Worm (Caenorhabditis elegans) whole organism, mixed stage, embryonic: ENCODE results near the gene Y22D7AR.6.

Experiments
- M03D4.4 ChIP-seq: sonication (generic microtip); optimal IDR thresholded peaks from 2 replicates; lab custom pipeline; 2017; ENCODE audit warnings: mild to moderate bottlenecking, missing genetic modification characterization, missing compliant biosample characterization
- bed-3 ChIP-seq: fragments of 200-800 bp; sonication (Bioruptor generic); optimal IDR thresholded peaks from 3 replicates; lab custom pipeline; 2018; ENCODE audit warnings: mild to moderate bottlenecking, missing genetic modification characterization, moderate library complexity, missing compliant biosample characterization
- blmp-1 ChIP-seq: fragments of 150-350 bp; optimal IDR thresholded peaks from 2 replicates; lab custom pipeline; 2014; ENCODE audit warnings: missing biosample characterization, missing genetic modification characterization
- ceh-39 ChIP-seq: fragments of 150-350 bp; optimal IDR thresholded peaks from 2 replicates; lab custom pipeline; 2014; ENCODE audit warnings: missing biosample characterization, missing genetic modification characterization
- ceh-43 ChIP-seq: fragments of 200-800 bp; sonication (Bioruptor generic); optimal IDR thresholded peaks from 2 replicates; lab custom pipeline; 2018; ENCODE audit warnings: mild to moderate bottlenecking, missing genetic modification characterization, moderate library complexity, missing compliant biosample characterization
- ceh-83 ChIP-seq: fragments of 200-800 bp; sonication (Bioruptor generic); optimal IDR thresholded peaks from 2 replicates; lab custom pipeline; 2018; ENCODE audit warnings: mild to moderate bottlenecking, missing genetic modification characterization, missing compliant biosample characterization
- cnd-1 ChIP-seq: fragments of 200-800 bp; sonication (Bioruptor generic); optimal IDR thresholded peaks from 2 replicates; lab custom pipeline; 2018; ENCODE audit warnings: mild to moderate bottlenecking, missing genetic modification characterization, missing compliant biosample characterization
- drap-1 ChIP-seq: fragments of 200-800 bp; sonication (Bioruptor generic); optimal IDR thresholded peaks from 3 replicates; lab custom pipeline; 2018; ENCODE audit warnings: mild to moderate bottlenecking, missing genetic modification characterization, missing compliant biosample characterization
- elt-3 ChIP-seq: fragments of 150-350 bp; optimal IDR thresholded peaks from 2 replicates; lab custom pipeline; 2014; ENCODE audit warnings: missing biosample characterization, missing genetic modification characterization
- flh-1 ChIP-seq: fragments of 200-800 bp; sonication (Bioruptor generic); optimal IDR thresholded peaks from 2 replicates; lab custom pipeline; 2018; ENCODE audit warnings: mild to moderate bottlenecking, missing genetic modification characterization, moderate library complexity, missing compliant biosample characterization
- hlh-1 ChIP-seq: fragments of 150-350 bp; optimal IDR thresholded peaks from 2 replicates; lab custom pipeline; 2014; ENCODE audit warnings: missing biosample characterization, missing genetic modification reagents, missing genetic modification characterization
- lin-13 ChIP-seq: fragments of 150-350 bp; optimal IDR thresholded peaks from 2 replicates; lab custom pipeline; 2014; ENCODE audit warnings: missing biosample characterization, missing genetic modification characterization
- mab-5 ChIP-seq: fragments of 150-350 bp; optimal IDR thresholded peaks from 2 replicates; lab custom pipeline; 2014; ENCODE audit warnings: missing biosample characterization, missing genetic modification characterization
- mep-1 ChIP-seq: fragments of 150-350 bp; optimal IDR thresholded peaks from 2 replicates; lab custom pipeline; 2017; ENCODE audit warnings: missing biosample characterization, missing genetic modification reagents, missing genetic modification characterization, inconsistent platforms
- mls-2 ChIP-seq: sonication (generic microtip); optimal IDR thresholded peaks from 2 replicates; lab custom pipeline; 2016; ENCODE audit warnings: mild to moderate bottlenecking, missing genetic modification characterization, moderate library complexity, missing compliant biosample characterization
- nhr-2 ChIP-seq: fragments of 150-350 bp; optimal IDR thresholded peaks from 2 replicates; lab custom pipeline; 2014; ENCODE audit warnings: missing biosample characterization, missing genetic modification characterization
- nhr-237 ChIP-seq: fragments of 150-350 bp; optimal IDR thresholded peaks from 2 replicates; lab custom pipeline; 2014; ENCODE audit warnings: missing biosample characterization, missing genetic modification characterization
- nhr-28 ChIP-seq: fragments of 150-350 bp; optimal IDR thresholded peaks from 2 replicates; lab custom pipeline; 2014; ENCODE audit warnings: missing biosample characterization, missing genetic modification characterization
- nhr-76 ChIP-seq: sonication (generic microtip); optimal IDR thresholded peaks from 2 replicates; lab custom pipeline; 2017; ENCODE audit warnings: missing biosample characterization, missing genetic modification characterization
- pha-4 ChIP-seq: fragments of 150-350 bp; optimal IDR thresholded peaks from 2 replicates; lab custom pipeline; 2018; ENCODE audit warnings: missing biosample characterization, missing genetic modification reagents, missing genetic modification characterization
- snpc-4 ChIP-seq: fragments of 150-350 bp; optimal IDR thresholded peaks from 2 replicates; lab custom pipeline; 2014; ENCODE audit warnings: missing biosample characterization, missing genetic modification characterization
- sptf-1 ChIP-seq: sonication (generic microtip); optimal IDR thresholded peaks from 2 replicates; lab custom pipeline; 2017; ENCODE audit warnings: mild to moderate bottlenecking, missing genetic modification characterization, moderate library complexity, missing compliant biosample characterization
- tbx-8 ChIP-seq: fragments of 200-800 bp; sonication (Bioruptor generic); optimal IDR thresholded peaks from 2 replicates; lab custom pipeline; 2018; ENCODE audit warnings: mild to moderate bottlenecking, missing genetic modification characterization, moderate library complexity, missing compliant biosample characterization
- unc-120 ChIP-seq: sonication (generic microtip); optimal IDR thresholded peaks from 2 replicates; lab custom pipeline; 2017; ENCODE audit warnings: missing genetic modification characterization, missing compliant biosample characterization; ENCODE audit not compliant: poor library complexity, severe bottlenecking
- unc-39 ChIP-seq: fragments of 150-350 bp; optimal IDR thresholded peaks from 2 replicates; lab custom pipeline; 2014; ENCODE audit warnings: missing biosample characterization, missing genetic modification characterization
- unc-62 ChIP-seq: fragments of 150-350 bp; optimal IDR thresholded peaks from 2 replicates; lab custom pipeline; 2014; ENCODE audit warnings: missing biosample characterization, missing genetic modification reagents, missing genetic modification characterization
- zip-8 ChIP-seq: fragments of 150-350 bp; optimal IDR thresholded peaks from 2 replicates; lab custom pipeline; 2014; ENCODE audit warnings: missing biosample characterization, missing genetic modification characterization
- ztf-11 ChIP-seq: fragments of 150-350 bp; optimal IDR thresholded peaks from 2 replicates; lab custom pipeline; 2014; ENCODE audit warnings: missing biosample characterization, missing genetic modification characterization

Gene Y22D7AR.6

ce11 chrIII:1689927-1690326 lies 13.4 kb upstream of the Y22D7AR.6 start, which contains the start of gene Y22D7AR.14:
TSS of gene Y22D7AR.14 (minus strand) at chrIII:1690027.
- TF ChIP-seq blmp-1 (no peak), nhr-2 (tag; lab: Kevin White, UChicago) (no peak), M03D4.4 (tag; lab: Kevin White, UChicago) (no peak), bed-3 (GFP tag; lab: Kevin White, UChicago) (no peak), flh-1 (GFP tag; lab: Kevin White, UChicago) (no peak), mls-2 (tag; lab: Kevin White, UChicago) (no peak), sptf-1 (tag; lab: Kevin White, UChicago) (no peak), mab-5 (tag; lab: Kevin White, UChicago) (no peak), drap-1 (GFP tag; lab: Kevin White, UChicago) (no peak)

- TF ChIP-seq cnd-1 (no peak), mab-5 (tag; lab: Kevin White, UChicago) (no peak), nhr-76 (tag; lab: Kevin White, UChicago) (no peak), mep-1 (tag; lab: Kevin White, UChicago) (no peak), unc-39 (no peak), lin-13 (tag; lab: Kevin White, UChicago) (no peak), ceh-83 (no peak), ztf-11 (tag; lab: Kevin White, UChicago) (no peak), sptf-1 (tag; lab: Kevin White, UChicago) (no peak), M03D4.4 (tag; lab: Kevin White, UChicago) (no peak)
Measured at ce11 chrIII:1687999-1688398, 11.5 kb upstream of the Y22D7AR.6 start, which contains the start of gene Y22D7AR.7. TSS of gene Y22D7AR.7 (minus strand) at chrIII:1688099.

ce11 chrIII:1682262-1682661 lies 5.7 kb upstream of the Y22D7AR.6 start:
- peak; percentile 10 for TF ChIP-seq unc-120 (tag; lab: Kevin White, UChicago)
- TF ChIP-seq elt-3: peak; percentile 86
- TF ChIP-seq ceh-43 (GFP tag; lab: Kevin White, UChicago): no peak
- TF ChIP-seq tbx-8 (GFP tag; lab: Kevin White, UChicago): no peak

ce11 chrIII:1680996-1681395 lies 4.5 kb upstream of the Y22D7AR.6 start:
- TF ChIP-seq elt-3 (peak; percentile 90), pha-4 (tag; lab: Kevin White, UChicago) (peak; percentile 13), nhr-28 (tag; lab: Kevin White, UChicago) (peak; percentile 8), ztf-11 (tag; lab: Kevin White, UChicago) (no peak), nhr-237 (peak; percentile 74), cnd-1 (peak; percentile 3), mls-2 (tag; lab: Kevin White, UChicago) (no peak), hlh-1 (tag; lab: Kevin White, UChicago) (peak; percentile 10), M03D4.4 (tag; lab: Kevin White, UChicago) (no peak), bed-3 (GFP tag; lab: Kevin White, UChicago) (no peak), unc-120 (tag; lab: Kevin White, UChicago) (peak; percentile 18), drap-1 (GFP tag; lab: Kevin White, UChicago) (peak; percentile 36), unc-62 (GFP tag; lab: Kevin White, UChicago) (peak; percentile 16), flh-1 (GFP tag; lab: Kevin White, UChicago) (no peak), mab-5 (tag; lab: Kevin White, UChicago) (peak; percentile 79)
- TF ChIP-seq, all 35 proteins: peak for 10

ce11 chrIII:1680393-1680792 lies 3.9 kb upstream of the Y22D7AR.6 start:
- TF ChIP-seq zip-8 (tag; lab: Kevin White, UChicago): no peak
- no peak for TF ChIP-seq mep-1 (tag; lab: Kevin White, UChicago)
- TF ChIP-seq flh-1 (GFP tag; lab: Kevin White, UChicago): no peak
- no peak for TF ChIP-seq mls-2 (tag; lab: Kevin White, UChicago)
- no peak for TF ChIP-seq hlh-1 (tag; lab: Kevin White, UChicago)
- TF ChIP-seq mab-5 (tag; lab: Kevin White, UChicago): no peak
- no peak for TF ChIP-seq tbx-8 (GFP tag; lab: Kevin White, UChicago)
- no peak for TF ChIP-seq ceh-39 (tag; lab: Kevin White, UChicago)
- TF ChIP-seq, all 35 proteins: peak for 0

ce11 chrIII:1678671-1679070 lies 2.1 kb upstream of the Y22D7AR.6 start:
- no peak for TF ChIP-seq snpc-4
- TF ChIP-seq unc-120 (tag; lab: Kevin White, UChicago): peak; percentile 27
- TF ChIP-seq hlh-1 (tag; lab: Kevin White, UChicago): peak; percentile 47
